Fruit fly (Drosophila melanogaster) whole organism, embryonic: ENCODE results near the gene BOD1.

Source experiments
- Adf1 ChIP-seq: fragments of 200-800 bp; sonication (Bioruptor generic); IDR thresholded peaks from 2 replicates; pipeline ENCODE4 v1.3.6; 2022; ENCODE audit warnings: missing biosample characterization, missing genetic modification characterization
- Antp ChIP-seq: fragments of 200-800 bp; sonication (Bioruptor generic); optimal IDR thresholded peaks from 3 replicates; lab custom pipeline; 2016; ENCODE audit warnings: missing biosample characterization, missing genetic modification characterization
- Bgb ChIP-seq: fragments of 200-800 bp; sonication (Bioruptor generic); IDR thresholded peaks from 2 replicates; pipeline ENCODE4 v1.3.6; 2022; ENCODE audit warnings: missing biosample characterization, missing genetic modification characterization; ENCODE audit not compliant: partially characterized antibody
- C15 ChIP-seq: fragments of 200-800 bp; sonication (Bioruptor generic); IDR thresholded peaks from 3 replicates; pipeline ENCODE4 v1.3.6; 2022; ENCODE audit warnings: missing biosample characterization, missing genetic modification characterization
- CG10462 ChIP-seq: fragments of 200-800 bp; sonication (Bioruptor generic); optimal IDR thresholded peaks from 2 replicates; lab custom pipeline; 2016; ENCODE audit warnings: missing biosample characterization, missing genetic modification characterization
- CG11085 ChIP-seq: fragments of 200-800 bp; sonication (Bioruptor generic); IDR thresholded peaks from 2 replicates; pipeline ENCODE4 v1.3.6; 2022; ENCODE audit warnings: missing biosample characterization, missing genetic modification characterization
- CG12769 ChIP-seq: fragments of 200-800 bp; sonication (Bioruptor generic); optimal IDR thresholded peaks from 2 replicates; lab custom pipeline; 2019; ENCODE audit warnings: missing biosample characterization, mild to moderate bottlenecking, missing genetic modification characterization, moderate library complexity
- CG15011 ChIP-seq: fragments of 200-800 bp; sonication (Bioruptor generic); optimal IDR thresholded peaks from 3 replicates; lab custom pipeline; 2018; ENCODE audit warnings: missing biosample characterization, mild to moderate bottlenecking, missing genetic modification characterization
- CG16815 ChIP-seq: fragments of 200-800 bp; sonication (Bioruptor generic); optimal IDR thresholded peaks from 3 replicates; lab custom pipeline; 2017; ENCODE audit warnings: missing biosample characterization, mild to moderate bottlenecking, missing genetic modification characterization
- CG16863 ChIP-seq: fragments of 200-800 bp; sonication (Bioruptor generic); optimal IDR thresholded peaks from 3 replicates; lab custom pipeline; 2016; ENCODE audit warnings: missing biosample characterization, missing genetic modification characterization
- CG18599 ChIP-seq: fragments of 200-800 bp; sonication (Bioruptor generic); optimal IDR thresholded peaks from 3 replicates; lab custom pipeline; 2017; ENCODE audit warnings: missing biosample characterization, missing genetic modification characterization, mild to moderate bottlenecking, moderate library complexity, missing genetic modification reagents
- CG31365 ChIP-seq: fragments of 200-800 bp; sonication (Bioruptor generic); optimal IDR thresholded peaks from 2 replicates; lab custom pipeline; 2018; ENCODE audit warnings: missing biosample characterization, mild to moderate bottlenecking, missing genetic modification characterization
- CG32532 ChIP-seq: fragments of 200-800 bp; sonication (Bioruptor generic); IDR thresholded peaks from 2 replicates; pipeline ENCODE4 v1.3.6; 2022; ENCODE audit warnings: missing biosample characterization, missing genetic modification characterization
- CG3281 ChIP-seq: fragments of 200-800 bp; sonication (Bioruptor generic); optimal IDR thresholded peaks from 3 replicates; lab custom pipeline; 2017; ENCODE audit warnings: missing biosample characterization, mild to moderate bottlenecking, missing genetic modification characterization
- CG34376 ChIP-seq: fragments of 200-800 bp; sonication (Bioruptor generic); optimal IDR thresholded peaks from 2 replicates; lab custom pipeline; 2018; ENCODE audit warnings: missing biosample characterization, mild to moderate bottlenecking, missing genetic modification characterization
- CG34422 ChIP-seq: fragments of 200-800 bp; sonication (Bioruptor generic); IDR thresholded peaks from 3 replicates; pipeline ENCODE4 v1.3.6; 2022; ENCODE audit warnings: missing biosample characterization, missing genetic modification characterization
- CG3995 ChIP-seq: fragments of 200-800 bp; sonication (Bioruptor generic); optimal IDR thresholded peaks from 3 replicates; lab custom pipeline; 2016; ENCODE audit warnings: missing biosample characterization, missing genetic modification characterization
- CG4707 ChIP-seq: fragments of 200-800 bp; sonication (Bioruptor generic); optimal IDR thresholded peaks from 2 replicates; lab custom pipeline; 2018; ENCODE audit warnings: missing biosample characterization, mild to moderate bottlenecking, missing genetic modification characterization, moderate library complexity
- CG6272 ChIP-seq: fragments of 200-800 bp; sonication (Bioruptor generic); IDR thresholded peaks from 2 replicates; pipeline ENCODE4 v1.3.6; 2022; ENCODE audit warnings: missing biosample characterization, missing genetic modification characterization
- CG6683 ChIP-seq: fragments of 200-800 bp; sonication (Bioruptor generic); optimal IDR thresholded peaks from 2 replicates; lab custom pipeline; 2017; ENCODE audit warnings: missing biosample characterization, mild to moderate bottlenecking, missing genetic modification characterization, missing genetic modification reagents
- CG8359 ChIP-seq: fragments of 200-800 bp; sonication (Bioruptor generic); optimal IDR thresholded peaks from 2 replicates; lab custom pipeline; 2017; ENCODE audit warnings: missing biosample characterization, mild to moderate bottlenecking, missing genetic modification characterization, borderline replicate concordance
- CG8924 ChIP-seq: fragments of 200-800 bp; optimal IDR thresholded peaks from 3 replicates; lab custom pipeline; 2019; ENCODE audit warnings: missing biosample characterization, mild to moderate bottlenecking, missing genetic modification characterization, moderate library complexity
- CHES-1-like ChIP-seq: fragments of 200-800 bp; sonication (Bioruptor generic); optimal IDR thresholded peaks from 2 replicates; lab custom pipeline; 2016; ENCODE audit warnings: missing biosample characterization, missing genetic modification characterization
- Dll ChIP-seq: fragments of 200-800 bp; sonication (Bioruptor generic); IDR thresholded peaks from 4 replicates; pipeline ENCODE4 v1.3.6; 2022; ENCODE audit warnings: missing biosample characterization, missing genetic modification characterization; ENCODE audit not compliant: partially characterized antibody
- Dref ChIP-seq: fragments of 200-800 bp; sonication (Bioruptor generic); IDR thresholded peaks from 2 replicates; pipeline ENCODE4 v1.3.6; 2022; ENCODE audit warnings: missing biosample characterization, missing genetic modification characterization
- Fer1 ChIP-seq: fragments of 200-800 bp; sonication (Bioruptor generic); optimal IDR thresholded peaks from 2 replicates; lab custom pipeline; 2017; ENCODE audit warnings: missing biosample characterization, mild to moderate bottlenecking, missing genetic modification characterization
- H15 ChIP-seq: fragments of 200-800 bp; sonication (Bioruptor generic); IDR thresholded peaks from 3 replicates; pipeline ENCODE4 v1.3.6; 2022; ENCODE audit warnings: missing biosample characterization, missing genetic modification characterization
- H2.0 ChIP-seq: fragments of 200-800 bp; sonication (Bioruptor generic); IDR thresholded peaks from 2 replicates; pipeline ENCODE4 v1.3.6; 2022; ENCODE audit warnings: missing biosample characterization, missing genetic modification characterization
- MTF-1 ChIP-seq: fragments of 200-800 bp; sonication (Bioruptor generic); optimal IDR thresholded peaks from 2 replicates; lab custom pipeline; 2018; ENCODE audit warnings: missing biosample characterization, mild to moderate bottlenecking, missing genetic modification characterization, borderline replicate concordance
- Mrtf ChIP-seq: fragments of 200-800 bp; sonication (Bioruptor generic); IDR thresholded peaks from 3 replicates; pipeline ENCODE4 v1.3.6; 2022; ENCODE audit warnings: missing biosample characterization, missing genetic modification characterization
- Pdp1 ChIP-seq, 2 experiments: fragments of 200-800 bp; sonication (Bioruptor generic); optimal IDR thresholded peaks; 3 replicates each; lab custom pipeline; 2016; ENCODE audit warnings: missing biosample characterization in 2 of 2, missing genetic modification characterization in 2 of 2, mild to moderate bottlenecking in 1 of 2, moderate library complexity in 1 of 2
- bab2 ChIP-seq: fragments of 200-800 bp; sonication (Bioruptor generic); optimal IDR thresholded peaks from 2 replicates; lab custom pipeline; 2016; ENCODE audit warnings: missing biosample characterization, missing genetic modification characterization
- bowl ChIP-seq: fragments of 200-800 bp; sonication (Bioruptor generic); IDR thresholded peaks from 2 replicates; pipeline ENCODE4 v1.3.6; 2022; ENCODE audit warnings: missing biosample characterization, missing genetic modification characterization
- bsh ChIP-seq, 2 experiments: fragments of 200-800 bp; sonication (Bioruptor generic); optimal IDR thresholded peaks; 2 replicates each; lab custom pipeline; 2017 to 2018; ENCODE audit warnings: mild to moderate bottlenecking in 2 of 2, missing biosample characterization in 2 of 2, missing genetic modification characterization in 2 of 2, moderate library complexity in 1 of 2
- exex ChIP-seq: fragments of 200-800 bp; sonication (Bioruptor generic); optimal IDR thresholded peaks from 4 replicates; lab custom pipeline; 2018; ENCODE audit warnings: missing biosample characterization, mild to moderate bottlenecking, missing genetic modification characterization, moderate library complexity
- gcm2 ChIP-seq: fragments of 200-800 bp; sonication (Bioruptor generic); optimal IDR thresholded peaks from 2 replicates; lab custom pipeline; 2016; ENCODE audit warnings: missing biosample characterization, missing genetic modification characterization
- gro ChIP-seq: fragments of 200-800 bp; sonication (Bioruptor generic); optimal IDR thresholded peaks from 2 replicates; lab custom pipeline; 2016; ENCODE audit warnings: missing biosample characterization, missing genetic modification characterization
- gsb ChIP-seq: fragments of 200-800 bp; sonication (Bioruptor generic); IDR thresholded peaks from 2 replicates; pipeline ENCODE4 v1.3.6; 2022; ENCODE audit warnings: missing biosample characterization, missing genetic modification characterization
- h ChIP-seq: fragments of >200 bp; optimal IDR thresholded peaks from 2 replicates; lab custom pipeline; 2017
- lola ChIP-seq, 3 experiments: fragments of >200 bp in 2 of 3; fragments of 200-800 bp in 1 of 3; sonication (Bioruptor generic) in 1 of 3; optimal IDR thresholded peaks; 2 replicates each; lab custom pipeline; 2017 to 2019; ENCODE audit warnings: missing biosample characterization in 3 of 3, missing genetic modification characterization in 3 of 3, mild to moderate bottlenecking in 1 of 3, moderate library complexity in 1 of 3
- rib ChIP-seq: fragments of 200-800 bp; sonication (Bioruptor generic); IDR thresholded peaks from 2 replicates; pipeline ENCODE4 v1.3.6; 2022; ENCODE audit warnings: missing biosample characterization, missing genetic modification characterization
- schlank ChIP-seq: fragments of 200-800 bp; sonication (Bioruptor generic); optimal IDR thresholded peaks from 2 replicates; lab custom pipeline; 2018; ENCODE audit warnings: missing biosample characterization, mild to moderate bottlenecking, missing genetic modification characterization
- sd ChIP-seq: fragments of 200-800 bp; sonication (Bioruptor generic); optimal IDR thresholded peaks from 3 replicates; lab custom pipeline; 2018; ENCODE audit warnings: missing biosample characterization, mild to moderate bottlenecking, missing genetic modification characterization, moderate library complexity
- sens ChIP-seq: fragments of 200-800 bp; sonication (Bioruptor generic); peaks from one replicate; lab custom pipeline; 2016; ENCODE audit warnings: missing biosample characterization, missing genetic modification characterization
- sens-2 ChIP-seq: fragments of 200-800 bp; sonication (Bioruptor generic); IDR thresholded peaks from 2 replicates; pipeline ENCODE4 v1.3.6; 2022; ENCODE audit warnings: missing biosample characterization, missing genetic modification characterization
- sima ChIP-seq: fragments of 200-800 bp; sonication (Bioruptor generic); optimal IDR thresholded peaks from 2 replicates; lab custom pipeline; 2016; ENCODE audit warnings: missing biosample characterization, missing genetic modification characterization
- slou ChIP-seq: fragments of 200-800 bp; sonication (Bioruptor generic); optimal IDR thresholded peaks from 3 replicates; lab custom pipeline; 2016; ENCODE audit warnings: missing biosample characterization, missing genetic modification characterization
- sqz ChIP-seq: fragments of 200-800 bp; sonication (Bioruptor generic); optimal IDR thresholded peaks from 3 replicates; lab custom pipeline; 2018; ENCODE audit warnings: missing biosample characterization, mild to moderate bottlenecking, missing genetic modification characterization
- zf30C ChIP-seq: fragments of 200-800 bp; sonication (Bioruptor generic); optimal IDR thresholded peaks from 3 replicates; lab custom pipeline; 2018; ENCODE audit warnings: missing biosample characterization, mild to moderate bottlenecking, missing genetic modification characterization

The BOD1 gene

DNA sequence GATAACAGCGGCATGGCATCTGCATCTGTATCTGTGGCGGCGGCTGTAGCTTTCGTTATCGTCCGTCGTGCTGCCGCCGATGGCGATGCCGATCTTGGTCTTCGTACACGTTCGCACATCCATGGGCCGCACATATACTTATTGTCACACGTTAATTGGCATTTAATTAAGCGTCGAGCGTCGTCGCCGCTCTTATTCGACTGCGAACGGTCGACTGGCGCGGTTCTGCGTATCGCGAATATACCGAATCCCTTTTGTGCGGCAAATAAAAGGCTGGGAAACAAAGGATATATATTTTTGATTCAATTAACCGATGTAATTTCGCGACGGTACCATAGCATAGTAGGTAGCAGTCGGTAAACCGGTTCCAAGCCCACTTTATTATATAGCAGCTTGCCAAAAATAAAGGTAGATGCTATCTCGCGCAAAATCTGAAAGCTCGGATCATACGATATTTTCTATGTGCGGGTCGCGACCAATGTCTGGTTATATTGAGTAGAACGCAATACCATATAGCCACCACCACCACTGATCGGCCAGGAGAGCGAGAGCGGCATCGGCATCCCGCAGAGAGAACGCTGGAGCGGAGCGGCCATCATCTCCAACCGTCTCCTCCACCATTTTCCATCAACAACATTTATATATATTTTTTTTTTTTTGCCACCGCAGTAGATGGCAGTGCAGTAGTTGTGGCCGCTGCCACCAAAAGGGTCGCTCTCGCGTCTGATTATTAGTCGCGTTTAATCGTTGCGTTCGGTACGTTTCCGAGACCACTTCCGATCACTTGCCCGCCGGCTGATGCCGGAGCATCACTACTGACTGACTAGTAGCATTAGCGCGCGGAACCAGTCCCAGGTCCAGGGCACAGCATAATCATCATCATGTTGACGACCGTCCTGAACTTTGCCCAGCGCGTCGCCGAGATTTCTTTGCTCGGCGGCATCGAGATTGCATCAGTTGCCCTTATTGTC lies 12.8 kb upstream of the BOD1 start, which contains the start of gene mino (continued):
- TF ChIP-seq CG8359 (GFP tag; lab: Kevin White, UChicago) (no peak), bsh (GFP tag; optimal IDR thresholded peaks at IDR 0.05; lab: Kevin White, UChicago) (no peak), CG3995 (no peak), CG6272 (GFP tag; lab: Robert Waterston, UW) (no peak), H15 (GFP tag; lab: Robert Waterston, UW) (no peak), Antp (no peak), CG34376 (GFP tag; lab: Kevin White, UChicago) (peak; percentile 80), CG11085 (0 out of 2 replicates have a peak, but pooled peaks have one; percentile 9), gro (peak; percentile 11), bowl (GFP tag; lab: Robert Waterston, UW) (no peak), exex (tag; lab: Kevin White, UChicago) (peak; percentile 92), Bgb (GFP tag; lab: Robert Waterston, UW) (no peak), CG16815 (GFP tag; lab: Kevin White, UChicago) (no peak), H2.0 (GFP tag; lab: Robert Waterston, UW) (no peak), rib (GFP tag; lab: Robert Waterston, UW) (peak; percentile 33; the same call in 1 of the 2 replicates), sd (tag; lab: Kevin White, UChicago) (no peak), MTF-1 (GFP tag; lab: Kevin White, UChicago) (no peak), sima (GFP tag; lab: Kevin White, UChicago) (no peak), CG18599 (GFP tag; lab: Kevin White, UChicago) (peak; percentile 7), Adf1 (GFP tag; lab: Robert Waterston, UW) (peak; percentile 40; the same call in 1 of the 2 replicates), Fer1 (GFP tag; lab: Kevin White, UChicago) (no peak), C15 (GFP tag; lab: Robert Waterston, UW) (no peak), Dref (GFP tag; lab: Robert Waterston, UW) (no peak), sqz (GFP tag; lab: Kevin White, UChicago) (peak; percentile 22), CG4707 (GFP tag; lab: Kevin White, UChicago) (no peak), gsb (GFP tag; lab: Robert Waterston, UW) (no peak), CG34422 (GFP tag; lab: Robert Waterston, UW) (peak; percentile 21; the same call in 1 of the 3 replicates), sens (GFP tag; lab: Kevin White, UChicago) (peak; percentile 45), CG10462 (no peak), CG32532 (GFP tag; lab: Robert Waterston, UW) (no peak), slou (GFP tag; lab: Kevin White, UChicago) (no peak), CG12769 (tag; lab: Kevin White, UChicago) (peak; percentile 23), CHES-1-like (GFP tag; lab: Kevin White, UChicago) (no peak), gcm2 (GFP tag; lab: Kevin White, UChicago) (no peak), sens-2 (GFP tag; lab: Robert Waterston, UW) (no peak), h (lab: Kevin White, UChicago) (no peak), CG8924 (tag; lab: Kevin White, UChicago) (no peak), Pdp1 (GFP tag; optimal IDR thresholded peaks at IDR 0.05; lab: Kevin White, UChicago) (no peak), Dll (GFP tag; lab: Robert Waterston, UW) (0 out of 4 replicates have a peak, but pooled peaks have one; percentile 10), CG31365 (tag; lab: Kevin White, UChicago) (no peak), lola (GFP tag; optimal IDR thresholded peaks at IDR 0.05; lab: Kevin White, UChicago) (no peak), bab2 (GFP tag; lab: Kevin White, UChicago) (no peak), CG16863 (GFP tag; lab: Kevin White, UChicago) (no peak), CG6683 (GFP tag; lab: Kevin White, UChicago) (no peak), CG15011 (GFP tag; lab: Kevin White, UChicago) (no peak), zf30C (GFP tag; lab: Kevin White, UChicago) (no peak), Mrtf (GFP tag; lab: Robert Waterston, UW) (no peak), CG3281 (GFP tag; lab: Kevin White, UChicago) (peak; percentile 34), schlank (tag; lab: Kevin White, UChicago) (peak; percentile 3)
